Worm (Caenorhabditis elegans) whole organism, late embryonic: ENCODE results near the gene ZK1248.15.

Experiments used
- ceh-18 ChIP-seq: sonication (generic microtip); optimal IDR thresholded peaks from 2 replicates; lab custom pipeline; 2016; ENCODE audit warnings: missing genetic modification characterization, missing compliant biosample characterization
- ceh-6 ChIP-seq: fragments of 200-800 bp; sonication (Bioruptor generic); optimal IDR thresholded peaks from 2 replicates; lab custom pipeline; 2018; ENCODE audit warnings: mild to moderate bottlenecking, missing genetic modification characterization, missing compliant biosample characterization
- hlh-15 ChIP-seq: sonication (generic microtip); optimal IDR thresholded peaks from 2 replicates; lab custom pipeline; 2016; ENCODE audit warnings: missing genetic modification characterization, missing compliant biosample characterization
- lim-6 ChIP-seq: sonication (generic microtip); optimal IDR thresholded peaks from 2 replicates; lab custom pipeline; 2016; ENCODE audit warnings: missing genetic modification characterization, missing compliant biosample characterization
- pha-2 ChIP-seq: sonication (generic microtip); optimal IDR thresholded peaks from 2 replicates; lab custom pipeline; 2017; ENCODE audit warnings: mild to moderate bottlenecking, missing genetic modification characterization, missing compliant biosample characterization
- rnt-1 ChIP-seq: sonication (generic microtip); optimal IDR thresholded peaks from 2 replicates; lab custom pipeline; 2016; ENCODE audit warnings: missing genetic modification characterization, missing compliant biosample characterization

- TF ChIP-seq ceh-6 (GFP tag; lab: Kevin White, UChicago) (no peak), pha-2 (tag; lab: Kevin White, UChicago) (no peak), ceh-18 (no peak), rnt-1 (tag; lab: Kevin White, UChicago) (no peak), hlh-15 (no peak), lim-6 (tag; lab: Kevin White, UChicago) (no peak)
These were observed 5.2 kb downstream of the ZK1248.15 start, which contains the start of gene gtap-1 for ce11 chrII:5833136-5833535.
